Worm (Caenorhabditis elegans) whole organism, L3 larva: ENCODE data around the gene R02F11.11.

Source experiments
- ama-1 ChIP-seq: fragments of 150-350 bp; optimal IDR thresholded peaks from 2 replicates; lab custom pipeline; 2018
- ceh-28 ChIP-seq: fragments of 150-350 bp; optimal IDR thresholded peaks from 2 replicates; lab custom pipeline; 2014; ENCODE audit warnings: missing biosample characterization, missing genetic modification reagents, missing genetic modification characterization
- elt-1 ChIP-seq: fragments of 150-350 bp; optimal IDR thresholded peaks from 2 replicates; lab custom pipeline; 2014; ENCODE audit warnings: missing biosample characterization, missing genetic modification characterization
- lin-15B ChIP-seq: fragments of 150-350 bp; optimal IDR thresholded peaks from 2 replicates; lab custom pipeline; 2014; ENCODE audit warnings: missing biosample characterization, missing genetic modification characterization
- nhr-76 ChIP-seq: fragments of 150-350 bp; sonication (generic microtip); optimal IDR thresholded peaks from 5 replicates; lab custom pipeline; 2014; ENCODE audit warnings: missing biosample characterization, missing genetic modification characterization
- pha-4 ChIP-seq: fragments of 150-350 bp; optimal IDR thresholded peaks from 2 replicates; lab custom pipeline; 2014; ENCODE audit warnings: missing biosample characterization, missing genetic modification reagents, missing genetic modification characterization

ce11 chrV:4790368-4790767 is 1.3 kb upstream of the R02F11.11 start, which contains the start of gene R02F11.12:
- no peak for TF ChIP-seq nhr-76 (tag; lab: Kevin White, UChicago)
- no peak for TF ChIP-seq lin-15B (tag; lab: Kevin White, UChicago)
- no peak for TF ChIP-seq ama-1 (lab: Kevin White, UChicago)
- TF ChIP-seq ceh-28 (tag; lab: Kevin White, UChicago) = no peak
- TF ChIP-seq pha-4 (tag; lab: Kevin White, UChicago) = no peak
- TF ChIP-seq elt-1 (tag; lab: Kevin White, UChicago) = no peak
